Worm (Caenorhabditis elegans) whole organism, L4 larva: ENCODE measurements around the gene eif-3.K.

ENCODE experiments used
- R02D3.7 ChIP-seq: fragments of 150-350 bp; sonication (generic microtip); optimal IDR thresholded peaks from 3 replicates; lab custom pipeline; 2014; ENCODE audit warnings: missing biosample characterization, missing genetic modification characterization
- ZK546.5 ChIP-seq, 2 experiments: sonication (generic microtip); optimal IDR thresholded peaks; 2 replicates each; lab custom pipeline; 2017; ENCODE audit warnings: missing biosample characterization in 2 of 2, missing genetic modification characterization in 2 of 2
- ama-1 ChIP-seq: fragments of 150-350 bp; optimal IDR thresholded peaks from 2 replicates; lab custom pipeline; 2014; ENCODE audit warnings: inconsistent platforms, mixed read lengths
- ces-1 ChIP-seq: fragments of 150-350 bp; sonication (generic microtip); optimal IDR thresholded peaks from 4 replicates; lab custom pipeline; 2014; ENCODE audit warnings: missing biosample characterization, missing genetic modification reagents, missing genetic modification characterization
- mdl-1 ChIP-seq, 2 experiments: fragments of 150-350 bp in 1 of 2; sonication (generic microtip) in 1 of 2; optimal IDR thresholded peaks; 2 replicates each; lab custom pipeline; 2014 to 2017; ENCODE audit warnings: missing biosample characterization in 2 of 2, missing genetic modification characterization in 2 of 2
- mxl-3 ChIP-seq: fragments of 200-800 bp; sonication (Bioruptor generic); optimal IDR thresholded peaks from 2 replicates; lab custom pipeline; 2018; ENCODE audit warnings: mild to moderate bottlenecking, missing genetic modification characterization, missing compliant biosample characterization
- nhr-237 ChIP-seq: sonication (generic microtip); optimal IDR thresholded peaks from 2 replicates; lab custom pipeline; 2017; ENCODE audit warnings: missing biosample characterization, missing genetic modification characterization
- nhr-28 ChIP-seq: fragments of 150-350 bp; optimal IDR thresholded peaks from 2 replicates; lab custom pipeline; 2014; ENCODE audit warnings: missing biosample characterization, missing genetic modification characterization
- pha-4 ChIP-seq, 2 experiments: fragments of 150-350 bp in 1 of 2; fragments of 200-800 bp in 1 of 2; sonication (Bioruptor generic) in 1 of 2; IDR thresholded peaks in 1 of 2; optimal IDR thresholded peaks in 1 of 2; 2 replicates each; pipeline versions ENCODE4 v1.3.6 to Lab custom; 2014 to 2022; ENCODE audit warnings: missing genetic modification characterization in 2 of 2, missing genetic modification reagents in 2 of 2, missing biosample characterization in 1 of 2, missing compliant biosample characterization in 1 of 2
- unc-62 ChIP-seq, 3 experiments: fragments of 150-350 bp in 1 of 3; sonication (generic microtip); optimal IDR thresholded peaks in 2 of 3; peaks in 1 of 3; 1 replicate in 1 of 3; 2 replicates in 2 of 3; lab custom pipeline; 2014 to 2017; ENCODE audit warnings: missing biosample characterization in 3 of 3, missing genetic modification characterization in 3 of 3, missing genetic modification reagents in 3 of 3, missing genotype in 1 of 3
- zag-1 ChIP-seq: fragments of 150-350 bp; optimal IDR thresholded peaks from 2 replicates; lab custom pipeline; 2014; ENCODE audit warnings: missing biosample characterization, missing genetic modification characterization

- TF ChIP-seq unc-62 (GFP tag; optimal IDR thresholded peaks at IDR 0.05 in 1 of 2; lab: Kevin White, UChicago) (no peak), unc-62 (tag; optimal IDR thresholded peaks at IDR 0.05; lab: Kevin White, UChicago) (no peak), pha-4 (GFP tag; IDR thresholded peaks at IDR 0.05; lab: Robert Waterston, UW) (no peak), pha-4 (tag; optimal IDR thresholded peaks at IDR 0.05; lab: Kevin White, UChicago) (no peak), mdl-1 (tag; optimal IDR thresholded peaks at IDR 0.05; lab: Kevin White, UChicago) (no peak), ZK546.5 (tag; optimal IDR thresholded peaks at IDR 0.05; lab: Kevin White, UChicago) (no peak), R02D3.7 (tag; lab: Kevin White, UChicago) (no peak), nhr-237 (no peak), ama-1 (no peak), zag-1 (no peak), mxl-3 (GFP tag; lab: Kevin White, UChicago) (peak; percentile 54), ces-1 (GFP tag; lab: Kevin White, UChicago) (no peak), nhr-28 (tag; lab: Kevin White, UChicago) (peak; percentile 58)
Observed at ce11 chrV:12919705-12920104, 34.1 kb upstream of the eif-3.K start, which contains the start of gene lipl-1.
